Fruit fly (Drosophila melanogaster): ENCODE results near the gene Rbfox1.
A peak's percentile ranks its signal among the peaks of the same experiment; 100 is the strongest.

The Rbfox1 gene

dm6 chr3L:10478214-10478613, 3.0 kb upstream of the Rbfox1 start, which contains the start of gene CG46430:
Gene CG46430, plus strand, starts transcription at chr3L:10478514.
- no peak for TF ChIP-seq psq (optimal IDR thresholded peaks at IDR 0.05)
- no peak for TF ChIP-seq Dll (optimal IDR thresholded peaks at IDR 0.05)
- TF ChIP-seq CG8478 (optimal IDR thresholded peaks at IDR 0.05) = no peak
- TF ChIP-seq usp (GFP tag; optimal IDR thresholded peaks at IDR 0.05) = no peak
- no peak for TF ChIP-seq EcR (GFP tag; optimal IDR thresholded peaks at IDR 0.05)
- no peak for TF ChIP-seq pan (optimal IDR thresholded peaks at IDR 0.05)

- TF ChIP-seq pan (optimal IDR thresholded peaks at IDR 0.05) (no peak), CG8478 (optimal IDR thresholded peaks at IDR 0.05) (no peak), psq (optimal IDR thresholded peaks at IDR 0.05) (no peak), usp (GFP tag; optimal IDR thresholded peaks at IDR 0.05) (no peak), Dll (optimal IDR thresholded peaks at IDR 0.05) (no peak), EcR (GFP tag; optimal IDR thresholded peaks at IDR 0.05) (no peak)
Observed at dm6 chr3L:10482477-10482876, 1.3 kb downstream of the Rbfox1 start.

dm6 chr3L:10485496-10485895, 4.3 kb downstream of the Rbfox1 start:
- no peak for TF ChIP-seq usp (GFP tag; optimal IDR thresholded peaks at IDR 0.05)
- TF ChIP-seq psq (optimal IDR thresholded peaks at IDR 0.05) = no peak
- TF ChIP-seq Dll (optimal IDR thresholded peaks at IDR 0.05) = no peak
- no peak for TF ChIP-seq EcR (GFP tag; optimal IDR thresholded peaks at IDR 0.05)
- no peak for TF ChIP-seq CG8478 (optimal IDR thresholded peaks at IDR 0.05)
- TF ChIP-seq pan (optimal IDR thresholded peaks at IDR 0.05) = no peak

- TF ChIP-seq psq (optimal IDR thresholded peaks at IDR 0.05) (no peak), EcR (GFP tag; optimal IDR thresholded peaks at IDR 0.05) (no peak), pan (optimal IDR thresholded peaks at IDR 0.05) (no peak), CG8478 (optimal IDR thresholded peaks at IDR 0.05) (no peak)
Observed at dm6 chr3L:10490561-10490960, 9.3 kb downstream of the Rbfox1 start, which contains the start of gene S-Lap4. Gene S-Lap4, plus strand, starts transcription at chr3L:10490861.

- TF ChIP-seq pan (optimal IDR thresholded peaks at IDR 0.05) = no peak
- TF ChIP-seq Dll (optimal IDR thresholded peaks at IDR 0.05) = no peak
- no peak for TF ChIP-seq usp (GFP tag; optimal IDR thresholded peaks at IDR 0.05)
- TF ChIP-seq psq (optimal IDR thresholded peaks at IDR 0.05) = no peak
- no peak for TF ChIP-seq EcR (GFP tag; optimal IDR thresholded peaks at IDR 0.05)
- TF ChIP-seq CG8478 (optimal IDR thresholded peaks at IDR 0.05) = no peak
Observed at dm6 chr3L:10495882-10496654, 14.9 kb downstream of the Rbfox1 start.

dm6 chr3L:10504607-10505006, 23.4 kb downstream of the Rbfox1 start:
- TF ChIP-seq CG8478 (optimal IDR thresholded peaks at IDR 0.05) (no peak), usp (GFP tag; optimal IDR thresholded peaks at IDR 0.05) (no peak), psq (optimal IDR thresholded peaks at IDR 0.05) (no peak), Dll (optimal IDR thresholded peaks at IDR 0.05) (no peak), pan (optimal IDR thresholded peaks at IDR 0.05) (no peak), EcR (GFP tag; optimal IDR thresholded peaks at IDR 0.05) (no peak)

dm6 chr3L:10507971-10508370, 26.8 kb downstream of the Rbfox1 start:
- TF ChIP-seq Dll (optimal IDR thresholded peaks at IDR 0.05) (no peak), usp (GFP tag; optimal IDR thresholded peaks at IDR 0.05) (no peak), psq (optimal IDR thresholded peaks at IDR 0.05) (no peak), EcR (GFP tag; optimal IDR thresholded peaks at IDR 0.05) (no peak), CG8478 (optimal IDR thresholded peaks at IDR 0.05) (no peak), pan (optimal IDR thresholded peaks at IDR 0.05) (no peak)

dm6 chr3L:10513412-10513811, 32.2 kb downstream of the Rbfox1 start:
- TF ChIP-seq CG8478 (optimal IDR thresholded peaks at IDR 0.05) (no peak), Dll (optimal IDR thresholded peaks at IDR 0.05) (no peak), psq (optimal IDR thresholded peaks at IDR 0.05) (no peak), usp (GFP tag; optimal IDR thresholded peaks at IDR 0.05) (no peak), pan (optimal IDR thresholded peaks at IDR 0.05) (no peak), EcR (GFP tag; optimal IDR thresholded peaks at IDR 0.05) (no peak)

dm6 chr3L:10514829-10515228, 33.6 kb downstream of the Rbfox1 start:
- TF ChIP-seq Dll (optimal IDR thresholded peaks at IDR 0.05) = no peak

- TF ChIP-seq CG8478 (optimal IDR thresholded peaks at IDR 0.05) (no peak), psq (optimal IDR thresholded peaks at IDR 0.05) (peak; percentile 49), Dll (optimal IDR thresholded peaks at IDR 0.05) (peak; percentile 18)
Observed at dm6 chr3L:10515785-10516706, 34.8 kb downstream of the Rbfox1 start.

dm6 chr3L:10516707-10517450, 35.7 kb downstream of the Rbfox1 start:
- TF ChIP-seq EcR (GFP tag; optimal IDR thresholded peaks at IDR 0.05) (no peak), psq (optimal IDR thresholded peaks at IDR 0.05) (peak; percentile 33)
